Worm (Caenorhabditis elegans) whole organism, early embryonic: ENCODE results near the gene C05E11.7.
A peak's percentile ranks its signal among the peaks of the same experiment; 100 is the strongest.

Experiments
- B0310.2 ChIP-seq: sonication (generic microtip); optimal IDR thresholded peaks from 2 replicates; lab custom pipeline; 2016; ENCODE audit warnings: mild to moderate bottlenecking, missing genetic modification characterization, missing compliant biosample characterization
- F13C5.2 ChIP-seq: sonication (generic microtip); optimal IDR thresholded peaks from 2 replicates; lab custom pipeline; 2017; ENCODE audit warnings: mild to moderate bottlenecking, missing genetic modification characterization, inconsistent platforms, missing compliant biosample characterization
- aly-1 ChIP-seq: sonication (generic microtip); optimal IDR thresholded peaks from 2 replicates; lab custom pipeline; 2016; ENCODE audit warnings: missing genetic modification characterization, missing compliant biosample characterization
- ama-1 ChIP-seq: fragments of 150-350 bp; optimal IDR thresholded peaks from 2 replicates; lab custom pipeline; 2014
- ceh-13 ChIP-seq: fragments of 200-800 bp; sonication (Bioruptor generic); optimal IDR thresholded peaks from 2 replicates; lab custom pipeline; 2018; ENCODE audit warnings: mild to moderate bottlenecking, missing genetic modification characterization, missing compliant biosample characterization
- ceh-36 ChIP-seq: sonication (generic microtip); optimal IDR thresholded peaks from 2 replicates; lab custom pipeline; 2016; ENCODE audit warnings: missing genetic modification characterization, inconsistent platforms, missing compliant biosample characterization
- ets-7 ChIP-seq: sonication (generic microtip); optimal IDR thresholded peaks from 2 replicates; lab custom pipeline; 2016; ENCODE audit warnings: missing genotype, missing genetic modification characterization, missing compliant biosample characterization
- flt-1 ChIP-seq: fragments of 200-800 bp; sonication (Bioruptor generic); IDR thresholded peaks from 2 replicates; pipeline ENCODE4 v1.3.6; 2022; ENCODE audit warnings: missing genetic modification characterization, missing compliant biosample characterization
- hmbx-1 ChIP-seq: sonication (generic microtip); optimal IDR thresholded peaks from 2 replicates; lab custom pipeline; 2016; ENCODE audit warnings: mild to moderate bottlenecking, missing genetic modification characterization, missing compliant biosample characterization
- hmg-4 ChIP-seq: fragments of 200-800 bp; sonication (Bioruptor generic); optimal IDR thresholded peaks from 2 replicates; lab custom pipeline; 2018; ENCODE audit warnings: mild to moderate bottlenecking, missing genetic modification characterization, missing compliant biosample characterization
- hnd-1 ChIP-seq: sonication (generic microtip); optimal IDR thresholded peaks from 2 replicates; lab custom pipeline; 2016; ENCODE audit warnings: missing genetic modification characterization, missing compliant biosample characterization
- pes-1 ChIP-seq: fragments of 200-800 bp; sonication (Bioruptor generic); IDR thresholded peaks from 2 replicates; pipeline ENCODE4 v1.3.6; 2022; ENCODE audit warnings: missing genetic modification reagents, missing genetic modification characterization, missing compliant biosample characterization
- scrt-1 ChIP-seq: fragments of 200-800 bp; sonication (Bioruptor generic); IDR thresholded peaks from 2 replicates; pipeline ENCODE4 v1.3.6; 2022; ENCODE audit warnings: missing genetic modification characterization, missing compliant biosample characterization
- sea-1 ChIP-seq: fragments of 200-800 bp; sonication (Bioruptor generic); conservative IDR thresholded peaks from 2 replicates; pipeline ENCODE4 v1.3.6; 2022; ENCODE audit warnings: missing genetic modification characterization, missing compliant biosample characterization
- tbx-11 ChIP-seq: fragments of 200-800 bp; sonication (Bioruptor generic); IDR thresholded peaks from 2 replicates; pipeline ENCODE4 v1.3.6; 2022; ENCODE audit warnings: missing genetic modification characterization, missing compliant biosample characterization
- tbx-37 ChIP-seq: fragments of 200-800 bp; sonication (Bioruptor generic); conservative IDR thresholded peaks from 2 replicates; pipeline ENCODE4 v1.3.6; 2022; ENCODE audit warnings: missing genetic modification reagents, missing genetic modification characterization, missing compliant biosample characterization
- tra-4 ChIP-seq: sonication (generic microtip); optimal IDR thresholded peaks from 2 replicates; lab custom pipeline; 2017; ENCODE audit warnings: missing genetic modification characterization, missing compliant biosample characterization

Gene C05E11.7

DNA sequence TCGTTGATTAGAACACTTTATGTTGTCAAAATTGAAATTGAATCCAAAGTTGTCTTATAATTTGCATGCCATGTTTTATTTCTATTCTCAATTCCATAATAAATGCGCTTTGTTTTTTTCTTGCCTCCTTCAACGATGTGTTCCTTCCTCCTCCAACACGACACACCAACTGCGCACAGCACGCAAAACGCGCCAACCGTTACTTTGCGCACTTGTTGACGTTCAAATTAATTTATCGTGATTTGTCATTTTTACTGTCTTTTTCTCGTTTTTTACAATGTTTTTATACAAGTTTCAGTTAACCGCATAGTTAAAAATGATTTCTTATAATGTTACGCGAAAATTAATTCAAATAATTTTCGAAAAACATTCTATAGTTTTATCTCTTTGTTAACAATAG lies 2.5 kb upstream of the C05E11.7 start:
- no peak for TF ChIP-seq sea-1
- TF ChIP-seq tbx-37 (GFP tag; lab: Robert Waterston, UW) = no peak

DNA sequence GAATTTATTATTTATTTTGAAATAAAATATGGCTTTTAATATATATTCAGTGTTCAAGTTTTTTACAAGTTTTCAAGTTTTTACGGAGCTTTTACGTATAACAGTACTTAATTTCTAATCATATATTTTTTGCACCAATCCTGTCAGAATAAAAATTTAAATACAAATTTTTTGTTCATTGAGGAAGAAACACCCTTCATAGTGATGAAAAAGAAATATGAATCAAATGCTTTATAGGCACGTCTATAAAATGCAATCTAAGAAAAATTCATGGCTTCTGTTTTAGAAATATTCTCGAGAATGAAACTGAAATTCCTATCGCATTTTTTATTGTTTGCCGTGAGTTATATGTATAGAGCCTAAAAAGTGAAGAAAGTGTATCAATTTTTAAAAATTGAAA lies 1.1 kb upstream of the C05E11.7 start, which contains the start of gene C05E11.2:
Gene C05E11.2, plus strand, starts transcription at position 301 of the 400 bp plus-strand sequence.
- no peak for TF ChIP-seq hmbx-1 (tag; lab: Kevin White, UChicago)
- TF ChIP-seq sea-1 = no peak

DNA sequence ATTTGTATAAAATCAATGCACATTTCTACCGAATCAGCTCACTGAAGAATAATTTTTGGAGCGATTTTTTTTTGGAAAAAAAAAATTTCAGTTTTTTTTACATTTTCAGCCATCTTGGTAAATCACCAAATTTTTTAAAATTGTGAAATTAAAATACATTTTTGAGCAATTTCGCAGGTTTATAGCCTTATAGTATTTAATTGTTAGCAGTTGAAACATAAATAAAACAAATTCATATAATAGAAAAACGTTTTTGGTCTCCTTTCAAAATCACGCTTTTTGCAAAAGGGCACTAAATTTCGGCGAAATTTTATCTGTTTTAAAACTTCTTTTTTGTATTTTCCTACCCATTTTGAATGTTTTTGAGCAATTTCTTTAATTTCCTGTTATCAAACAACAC lies 6.9 kb downstream of the C05E11.7 start:
- TF ChIP-seq F13C5.2 (tag; lab: Kevin White, UChicago) (no peak), tbx-11 (GFP tag; lab: Robert Waterston, UW) (no peak), ama-1 (lab: Kevin White, UChicago) (no peak), scrt-1 (GFP tag; lab: Robert Waterston, UW) (no peak), tra-4 (tag; lab: Kevin White, UChicago) (no peak), ceh-36 (no peak), hnd-1 (tag; lab: Kevin White, UChicago) (no peak), hmbx-1 (tag; lab: Kevin White, UChicago) (no peak), tbx-37 (GFP tag; lab: Robert Waterston, UW) (no peak), hmg-4 (GFP tag; lab: Kevin White, UChicago) (no peak), ets-7 (tag; lab: Kevin White, UChicago) (no peak), ceh-13 (GFP tag; lab: Kevin White, UChicago) (no peak), flt-1 (no peak), sea-1 (no peak)

DNA sequence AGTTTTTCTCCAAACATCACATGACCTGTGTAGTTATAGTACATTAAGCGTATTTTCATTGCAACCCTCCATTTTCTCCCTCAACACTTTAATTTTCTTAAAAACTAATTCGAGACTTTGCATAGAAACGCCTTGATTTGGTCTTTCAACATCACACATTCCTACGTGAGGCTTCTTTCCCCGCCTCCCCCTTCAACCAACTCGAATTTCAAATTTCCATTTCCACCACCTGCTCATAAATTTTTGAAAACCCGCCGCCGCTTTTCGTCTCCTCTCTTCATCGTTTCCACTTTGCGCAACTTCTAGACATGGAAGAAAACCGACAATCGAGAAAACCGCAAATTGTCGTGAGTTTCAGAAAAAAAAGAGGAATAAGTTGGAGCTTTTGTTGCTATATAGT lies 7.5 kb downstream of the C05E11.7 start, which contains the start of gene C05E11.3:
Gene C05E11.3, plus strand, starts transcription at position 301 of the 400 bp plus-strand sequence.
- TF ChIP-seq scrt-1 (GFP tag; lab: Robert Waterston, UW) = no peak
- no peak for TF ChIP-seq ama-1 (lab: Kevin White, UChicago)
- no peak for TF ChIP-seq hnd-1 (tag; lab: Kevin White, UChicago)
- TF ChIP-seq ceh-36 = no peak
- TF ChIP-seq ceh-13 (GFP tag; lab: Kevin White, UChicago) = no peak
- no peak for TF ChIP-seq sea-1
- no peak for TF ChIP-seq flt-1
- TF ChIP-seq tbx-11 (GFP tag; lab: Robert Waterston, UW) = no peak
- TF ChIP-seq pes-1 (GFP tag; lab: Robert Waterston, UW) = no peak
- no peak for TF ChIP-seq ets-7 (tag; lab: Kevin White, UChicago)
- TF ChIP-seq tbx-37 (GFP tag; lab: Robert Waterston, UW) = no peak
- no peak for TF ChIP-seq F13C5.2 (tag; lab: Kevin White, UChicago)
- TF ChIP-seq hmbx-1 (tag; lab: Kevin White, UChicago) = no peak
- TF ChIP-seq B0310.2 (tag; lab: Kevin White, UChicago) = no peak
- TF ChIP-seq hmg-4 (GFP tag; lab: Kevin White, UChicago) = no peak
- no peak for TF ChIP-seq aly-1 (tag; lab: Kevin White, UChicago)
- no peak for TF ChIP-seq tra-4 (tag; lab: Kevin White, UChicago)

DNA sequence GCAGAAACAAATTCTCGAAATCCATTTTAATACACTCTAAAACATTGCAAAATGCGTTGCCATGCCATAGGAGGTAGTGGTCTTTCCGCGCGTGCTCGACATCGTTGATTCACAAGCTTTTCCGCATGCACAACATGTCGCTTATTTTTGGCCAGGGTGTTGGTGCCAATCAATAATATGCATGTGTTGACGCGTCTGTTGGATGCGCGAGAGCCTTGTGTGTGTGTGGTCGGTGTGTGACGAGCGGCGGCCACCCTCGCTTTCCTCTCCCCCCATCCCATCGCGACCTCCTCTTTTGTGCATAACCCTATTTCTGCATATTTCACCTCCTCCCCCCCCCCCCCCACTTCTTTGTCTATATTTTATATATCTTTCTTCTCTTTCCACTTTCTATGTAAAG lies 9.2 kb downstream of the C05E11.7 start:
- TF ChIP-seq hmg-4 (GFP tag; lab: Kevin White, UChicago) = peak; percentile 70
- no peak for TF ChIP-seq ets-7 (tag; lab: Kevin White, UChicago)
- no peak for TF ChIP-seq B0310.2 (tag; lab: Kevin White, UChicago)
- TF ChIP-seq hnd-1 (tag; lab: Kevin White, UChicago) = no peak
- TF ChIP-seq tra-4 (tag; lab: Kevin White, UChicago) = no peak
- no peak for TF ChIP-seq tbx-11 (GFP tag; lab: Robert Waterston, UW)
- no peak for TF ChIP-seq aly-1 (tag; lab: Kevin White, UChicago)
- no peak for TF ChIP-seq scrt-1 (GFP tag; lab: Robert Waterston, UW)
- TF ChIP-seq pes-1 (GFP tag; lab: Robert Waterston, UW) = 0 out of 2 replicates have a peak, but pooled peaks have one; percentile 45
- peak; percentile 43 for TF ChIP-seq F13C5.2 (tag; lab: Kevin White, UChicago)
- TF ChIP-seq hmbx-1 (tag; lab: Kevin White, UChicago) = no peak
- no peak for TF ChIP-seq flt-1
- no peak for TF ChIP-seq ama-1 (lab: Kevin White, UChicago)
- TF ChIP-seq tbx-37 (GFP tag; lab: Robert Waterston, UW) = no peak
- TF ChIP-seq ceh-36 = no peak
- TF ChIP-seq ceh-13 (GFP tag; lab: Kevin White, UChicago) = no peak
- TF ChIP-seq sea-1 = no peak

DNA sequence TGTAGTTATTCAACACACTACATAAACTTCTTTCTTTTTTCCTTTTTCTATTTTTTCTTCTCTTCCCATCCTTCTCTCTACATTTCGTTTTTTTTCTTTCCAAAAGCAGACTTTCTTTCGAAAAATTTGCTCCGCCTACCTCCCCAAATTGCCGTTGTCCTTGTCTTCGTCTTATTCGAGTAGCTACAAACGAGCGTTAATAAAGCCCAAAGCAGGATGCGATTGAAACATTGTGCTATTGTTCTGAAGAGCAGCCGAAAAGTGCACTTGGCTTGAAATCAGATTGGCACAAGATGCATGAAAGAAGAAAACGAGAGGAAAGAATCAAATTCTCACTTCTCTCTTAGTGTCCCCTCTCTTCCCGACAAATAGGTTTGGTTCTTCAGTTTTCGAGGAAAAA lies 10.6 kb downstream of the C05E11.7 start:
- TF ChIP-seq tra-4 (tag; lab: Kevin White, UChicago) = no peak
- no peak for TF ChIP-seq hnd-1 (tag; lab: Kevin White, UChicago)
- TF ChIP-seq sea-1 = no peak
- TF ChIP-seq hmg-4 (GFP tag; lab: Kevin White, UChicago) = no peak
- TF ChIP-seq ama-1 (lab: Kevin White, UChicago) = no peak
- no peak for TF ChIP-seq flt-1
- no peak for TF ChIP-seq F13C5.2 (tag; lab: Kevin White, UChicago)
- no peak for TF ChIP-seq scrt-1 (GFP tag; lab: Robert Waterston, UW)
- TF ChIP-seq aly-1 (tag; lab: Kevin White, UChicago) = no peak
- TF ChIP-seq tbx-37 (GFP tag; lab: Robert Waterston, UW) = no peak
- TF ChIP-seq ceh-36 = no peak

DNA sequence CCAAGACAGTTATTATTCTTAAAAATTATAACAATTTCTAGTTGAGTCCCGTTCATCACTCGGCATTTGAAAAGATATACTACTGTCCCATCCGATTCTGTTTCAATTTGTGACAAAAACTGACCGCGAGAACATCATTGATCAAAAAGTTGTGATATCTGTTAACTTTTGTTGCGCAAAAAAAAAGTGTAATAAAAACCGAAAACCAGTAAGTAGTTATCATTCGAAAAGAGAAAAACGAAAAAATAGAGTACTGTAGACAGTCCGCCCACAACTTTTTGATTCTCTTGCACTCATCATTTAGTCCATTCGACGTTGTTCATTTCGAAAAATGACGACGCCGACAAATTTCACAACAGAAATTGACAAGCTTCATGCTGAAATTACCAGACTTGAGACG lies 14.3 kb downstream of the C05E11.7 start, which contains the start of gene amt-1:
Gene amt-1, plus strand, starts transcription at position 301 of the 400 bp plus-strand sequence.
- TF ChIP-seq tbx-11 (GFP tag; lab: Robert Waterston, UW) (no peak), scrt-1 (GFP tag; lab: Robert Waterston, UW) (no peak), hmbx-1 (tag; lab: Kevin White, UChicago) (no peak), aly-1 (tag; lab: Kevin White, UChicago) (no peak), tbx-37 (GFP tag; lab: Robert Waterston, UW) (no peak), hmg-4 (GFP tag; lab: Kevin White, UChicago) (no peak), F13C5.2 (tag; lab: Kevin White, UChicago) (no peak), ama-1 (lab: Kevin White, UChicago) (no peak), ceh-13 (GFP tag; lab: Kevin White, UChicago) (no peak)
